Fruit fly (Drosophila melanogaster) whole organism, prepupa: ENCODE measurements around the gene x16.
A peak's percentile ranks its signal among the peaks of the same experiment; 100 is the strongest.

Experiments
- Blimp-1 ChIP-seq: fragments of 200-800 bp; sonication (Bioruptor generic); optimal IDR thresholded peaks from 3 replicates; lab custom pipeline; 2017; ENCODE audit warnings: missing biosample characterization, missing genetic modification characterization, mild to moderate bottlenecking, moderate library complexity, missing genetic modification reagents
- CG10631 ChIP-seq: fragments of 200-800 bp; sonication (Bioruptor generic); optimal IDR thresholded peaks from 2 replicates; lab custom pipeline; 2016; ENCODE audit warnings: missing biosample characterization, missing genetic modification characterization
- CG10669 ChIP-seq: fragments of 200-800 bp; sonication (Bioruptor generic); optimal IDR thresholded peaks from 3 replicates; lab custom pipeline; 2018; ENCODE audit warnings: missing biosample characterization, mild to moderate bottlenecking, missing genetic modification characterization, moderate library complexity
- CG11294 ChIP-seq: fragments of 200-800 bp; sonication (Bioruptor generic); IDR thresholded peaks from 2 replicates; pipeline ENCODE4 v1.3.6; 2022; ENCODE audit warnings: missing biosample characterization, missing genetic modification characterization
- CG11762 ChIP-seq: fragments of 200-800 bp; sonication (Bioruptor generic); optimal IDR thresholded peaks from 3 replicates; lab custom pipeline; 2016; ENCODE audit warnings: missing biosample characterization, missing genetic modification characterization; ENCODE audit not compliant: insufficient read depth
- CG11902 ChIP-seq: fragments of 200-800 bp; sonication (Bioruptor generic); optimal IDR thresholded peaks from 3 replicates; lab custom pipeline; 2016; ENCODE audit warnings: missing biosample characterization, missing genetic modification characterization
- CG1621 ChIP-seq: fragments of 200-800 bp; sonication (Bioruptor generic); optimal IDR thresholded peaks from 3 replicates; lab custom pipeline; 2018; ENCODE audit warnings: missing biosample characterization, mild to moderate bottlenecking, missing genetic modification characterization
- CG16779 ChIP-seq: fragments of 200-800 bp; sonication (Bioruptor generic); optimal IDR thresholded peaks from 3 replicates; lab custom pipeline; 2017; ENCODE audit warnings: missing biosample characterization, mild to moderate bottlenecking, missing genetic modification characterization
- CG3032 ChIP-seq: fragments of 200-800 bp; optimal IDR thresholded peaks from 2 replicates; lab custom pipeline; 2019; ENCODE audit warnings: missing biosample characterization, mild to moderate bottlenecking, missing genetic modification characterization, moderate library complexity
- CG31627 ChIP-seq: fragments of 200-800 bp; sonication (Bioruptor generic); optimal IDR thresholded peaks from 3 replicates; lab custom pipeline; 2016; ENCODE audit warnings: missing biosample characterization, missing genetic modification characterization
- CG32006 ChIP-seq: fragments of 200-800 bp; sonication (Bioruptor generic); optimal IDR thresholded peaks from 3 replicates; lab custom pipeline; 2017; ENCODE audit warnings: missing biosample characterization, mild to moderate bottlenecking, missing genetic modification characterization
- CG34406 ChIP-seq: fragments of 200-800 bp; sonication (Bioruptor generic); optimal IDR thresholded peaks from 3 replicates; lab custom pipeline; 2016; ENCODE audit warnings: missing biosample characterization, missing genetic modification characterization
- CG3919 ChIP-seq: fragments of 200-800 bp; sonication (Bioruptor generic); optimal IDR thresholded peaks from 3 replicates; lab custom pipeline; 2016; ENCODE audit warnings: missing biosample characterization, missing genetic modification characterization
- CG4318 ChIP-seq: fragments of 200-800 bp; sonication (Bioruptor generic); optimal IDR thresholded peaks from 3 replicates; lab custom pipeline; 2017; ENCODE audit warnings: missing biosample characterization, mild to moderate bottlenecking, missing genetic modification characterization
- CG6163 ChIP-seq: fragments of 200-800 bp; sonication (Bioruptor generic); IDR thresholded peaks from 3 replicates; pipeline ENCODE4 v1.3.6; 2022; ENCODE audit warnings: missing biosample characterization, missing genetic modification characterization
- CG6276 ChIP-seq: fragments of 200-800 bp; sonication (Bioruptor generic); optimal IDR thresholded peaks from 2 replicates; lab custom pipeline; 2017; ENCODE audit warnings: missing biosample characterization, mild to moderate bottlenecking, missing genetic modification characterization
- CG6792 ChIP-seq: fragments of 200-800 bp; sonication (Bioruptor generic); optimal IDR thresholded peaks from 3 replicates; lab custom pipeline; 2016; ENCODE audit warnings: missing biosample characterization, missing genetic modification characterization
- CG6854 ChIP-seq: fragments of 200-800 bp; sonication (Bioruptor generic); optimal IDR thresholded peaks from 2 replicates; lab custom pipeline; 2017; ENCODE audit warnings: missing biosample characterization, mild to moderate bottlenecking, missing genetic modification characterization
- CG7368 ChIP-seq: fragments of 200-800 bp; sonication (Bioruptor generic); optimal IDR thresholded peaks from 3 replicates; lab custom pipeline; 2016; ENCODE audit warnings: missing biosample characterization, missing genetic modification characterization
- CG8119 ChIP-seq: fragments of 200-800 bp; sonication (Bioruptor generic); IDR thresholded peaks from 3 replicates; pipeline ENCODE4 v1.3.6; 2022; ENCODE audit warnings: missing biosample characterization, missing genetic modification characterization
- Eip75B ChIP-seq: fragments of 200-800 bp; sonication (Bioruptor generic); optimal IDR thresholded peaks from 3 replicates; lab custom pipeline; 2016; ENCODE audit warnings: missing biosample characterization, missing genetic modification characterization
- Eip78C ChIP-seq: fragments of 200-800 bp; sonication (Bioruptor generic); peaks from one replicate; lab custom pipeline; 2016; ENCODE audit warnings: missing biosample characterization, missing genetic modification characterization
- Eip93F ChIP-seq: fragments of 200-800 bp; sonication (Bioruptor generic); optimal IDR thresholded peaks from 2 replicates; lab custom pipeline; 2016; ENCODE audit warnings: missing biosample characterization, mild to moderate bottlenecking, missing genetic modification characterization
- Ets21C ChIP-seq: fragments of 200-800 bp; sonication (Bioruptor generic); optimal IDR thresholded peaks from 3 replicates; lab custom pipeline; 2016; ENCODE audit warnings: missing biosample characterization, missing genetic modification characterization
- Ets96B ChIP-seq: fragments of 200-800 bp; optimal IDR thresholded peaks from 2 replicates; lab custom pipeline; 2019; ENCODE audit warnings: missing biosample characterization, mild to moderate bottlenecking, missing genetic modification characterization, moderate library complexity
- Gug ChIP-seq: fragments of 200-800 bp; sonication (Bioruptor generic); IDR thresholded peaks from 2 replicates; pipeline ENCODE4 v1.3.6; 2022; ENCODE audit warnings: missing biosample characterization, missing genetic modification characterization
- Hr38 ChIP-seq: sonication (Bioruptor generic); optimal IDR thresholded peaks from 2 replicates; lab custom pipeline; 2016; ENCODE audit warnings: missing biosample characterization, missing genetic modification characterization
- Hr4 ChIP-seq: fragments of 200-800 bp; sonication (Bioruptor generic); optimal IDR thresholded peaks from 3 replicates; lab custom pipeline; 2016; ENCODE audit warnings: missing biosample characterization, missing genetic modification characterization
- OdsH ChIP-seq: fragments of 200-800 bp; sonication (Bioruptor generic); optimal IDR thresholded peaks from 3 replicates; lab custom pipeline; 2016; ENCODE audit warnings: missing biosample characterization, missing genetic modification characterization
- Smox ChIP-seq: fragments of 200-800 bp; sonication (Bioruptor generic); optimal IDR thresholded peaks from 3 replicates; lab custom pipeline; 2016; ENCODE audit warnings: missing biosample characterization, missing genetic modification characterization
- Sox14 ChIP-seq: fragments of 200-800 bp; sonication (Bioruptor generic); optimal IDR thresholded peaks from 3 replicates; lab custom pipeline; 2016; ENCODE audit warnings: missing biosample characterization, missing genetic modification characterization
- Sox15 ChIP-seq: fragments of 200-800 bp; sonication (Bioruptor generic); optimal IDR thresholded peaks from 3 replicates; lab custom pipeline; 2016; ENCODE audit warnings: missing biosample characterization, missing genetic modification characterization
- achi ChIP-seq: fragments of 200-800 bp; sonication (Bioruptor generic); optimal IDR thresholded peaks from 3 replicates; lab custom pipeline; 2016; ENCODE audit warnings: missing biosample characterization, missing genetic modification characterization
- acj6 ChIP-seq: fragments of 200-800 bp; sonication (Bioruptor generic); optimal IDR thresholded peaks from 3 replicates; lab custom pipeline; 2016; ENCODE audit warnings: missing biosample characterization, missing genetic modification characterization
- cyc ChIP-seq: fragments of 200-800 bp; sonication (Bioruptor generic); optimal IDR thresholded peaks from 3 replicates; lab custom pipeline; 2016; ENCODE audit warnings: missing biosample characterization, missing genetic modification characterization
- dac ChIP-seq: fragments of 200-800 bp; sonication (Bioruptor generic); optimal IDR thresholded peaks from 2 replicates; lab custom pipeline; 2017; ENCODE audit warnings: missing biosample characterization, mild to moderate bottlenecking, missing genetic modification characterization
- dsx ChIP-seq: fragments of 200-800 bp; optimal IDR thresholded peaks from 3 replicates; lab custom pipeline; 2019; ENCODE audit warnings: missing biosample characterization, mild to moderate bottlenecking, missing genetic modification characterization, moderate library complexity; ENCODE audit not compliant: poor library complexity, severe bottlenecking
- eg ChIP-seq: fragments of 200-800 bp; sonication (Bioruptor generic); IDR thresholded peaks from 3 replicates; pipeline ENCODE4 v1.3.6; 2022; ENCODE audit warnings: missing biosample characterization, missing genetic modification characterization
- esn ChIP-seq: fragments of 200-800 bp; sonication (Bioruptor generic); optimal IDR thresholded peaks from 2 replicates; lab custom pipeline; 2016; ENCODE audit warnings: missing biosample characterization, mild to moderate bottlenecking, missing genetic modification characterization, moderate library complexity
- fd59A ChIP-seq: fragments of 200-800 bp; sonication (Bioruptor generic); optimal IDR thresholded peaks from 2 replicates; lab custom pipeline; 2017; ENCODE audit warnings: missing biosample characterization, mild to moderate bottlenecking, missing genetic modification characterization, missing genetic modification reagents
- fd85E ChIP-seq: fragments of 200-800 bp; sonication (Bioruptor generic); optimal IDR thresholded peaks from 3 replicates; lab custom pipeline; 2016; ENCODE audit warnings: missing biosample characterization, missing genetic modification characterization
- fkh ChIP-seq: fragments of 200-800 bp; sonication (Bioruptor generic); optimal IDR thresholded peaks from 3 replicates; lab custom pipeline; 2017; ENCODE audit warnings: missing biosample characterization, mild to moderate bottlenecking, missing genetic modification characterization, moderate library complexity
- lz ChIP-seq: fragments of 200-800 bp; sonication (Bioruptor generic); optimal IDR thresholded peaks from 3 replicates; lab custom pipeline; 2016; ENCODE audit warnings: missing biosample characterization, missing genetic modification characterization
- net ChIP-seq: fragments of 200-800 bp; sonication (Bioruptor generic); optimal IDR thresholded peaks from 3 replicates; lab custom pipeline; 2016; ENCODE audit warnings: missing biosample characterization, missing genetic modification characterization
- pdm3 ChIP-seq: fragments of 200-800 bp; sonication (Bioruptor generic); optimal IDR thresholded peaks from 3 replicates; lab custom pipeline; 2016; ENCODE audit warnings: missing biosample characterization, missing genetic modification characterization
- salr ChIP-seq, 2 experiments: fragments of 200-800 bp; sonication (Bioruptor generic); optimal IDR thresholded peaks; 3 replicates each; lab custom pipeline; 2016 to 2018; ENCODE audit warnings: missing biosample characterization in 2 of 2, missing genetic modification characterization in 2 of 2, mild to moderate bottlenecking in 1 of 2
- svp ChIP-seq: fragments of 200-800 bp; sonication (Bioruptor generic); peaks from one replicate; lab custom pipeline; 2016; ENCODE audit warnings: missing biosample characterization, missing genetic modification characterization
- topi ChIP-seq: fragments of 200-800 bp; sonication (Bioruptor generic); optimal IDR thresholded peaks from 3 replicates; lab custom pipeline; 2016; ENCODE audit warnings: missing biosample characterization, missing genetic modification characterization
- vri ChIP-seq: fragments of 200-800 bp; sonication (Bioruptor generic); optimal IDR thresholded peaks from 3 replicates; lab custom pipeline; 2016; ENCODE audit warnings: missing biosample characterization, mild to moderate bottlenecking, missing genetic modification characterization

x16 gene

DNA sequence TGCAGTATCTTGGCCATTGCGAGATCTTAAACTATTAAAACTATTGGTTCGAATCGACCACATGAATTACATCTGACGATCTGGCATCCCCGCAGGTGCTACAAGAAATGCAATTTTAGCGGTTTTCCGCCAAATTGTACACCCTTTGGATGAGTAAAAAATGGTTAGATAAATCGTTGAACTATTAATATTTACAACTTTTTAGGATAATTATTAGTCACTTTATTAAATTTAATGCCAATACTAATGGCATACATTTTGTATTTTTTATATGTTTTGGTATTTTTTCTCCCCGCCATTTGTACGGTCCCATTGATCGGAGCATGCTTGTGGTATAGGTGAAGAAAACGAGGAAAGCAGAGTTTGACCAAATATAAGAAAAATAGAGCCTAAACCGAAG lies 12.2 kb downstream of the x16 start, which contains the start of the genes Polr1F and Rat1:
Polr1F (minus strand) TSS at position 84 of the 400 bp plus-strand sequence.
Rat1 (plus strand) TSS at position 323 of the 400 bp plus-strand sequence.
- TF ChIP-seq esn (GFP tag; lab: Kevin White, UChicago), result peak; percentile 39
- no peak for TF ChIP-seq Eip93F (GFP tag; lab: Kevin White, UChicago)
- TF ChIP-seq achi (GFP tag; lab: Kevin White, UChicago), result no peak
- TF ChIP-seq CG31627 (GFP tag; lab: Kevin White, UChicago), result peak; percentile 47

- TF ChIP-seq Sox15 (GFP tag; lab: Kevin White, UChicago) (no peak), Blimp-1 (GFP tag; lab: Kevin White, UChicago) (no peak), fkh (GFP tag; lab: Kevin White, UChicago) (no peak), svp (GFP tag; lab: Kevin White, UChicago) (peak; percentile 5), Ets96B (tag; lab: Kevin White, UChicago) (peak; percentile 33), CG11902 (GFP tag; lab: Kevin White, UChicago) (no peak), esn (GFP tag; lab: Kevin White, UChicago) (no peak), net (GFP tag; lab: Kevin White, UChicago) (no peak), dsx (GFP tag; lab: Kevin White, UChicago) (peak; percentile 19), Eip75B (GFP tag; lab: Kevin White, UChicago) (no peak), CG8119 (GFP tag; lab: Robert Waterston, UW) (no peak), fd59A (GFP tag; lab: Kevin White, UChicago) (no peak), cyc (GFP tag; lab: Kevin White, UChicago) (no peak), CG7368 (GFP tag; lab: Kevin White, UChicago) (no peak), CG6163 (GFP tag; lab: Robert Waterston, UW) (no peak), eg (GFP tag; lab: Robert Waterston, UW) (no peak), CG3919 (no peak), CG6854 (GFP tag; lab: Kevin White, UChicago) (no peak), CG6792 (GFP tag; lab: Kevin White, UChicago) (no peak), Hr38 (GFP tag; lab: Kevin White, UChicago) (no peak), CG6276 (GFP tag; lab: Kevin White, UChicago) (peak; percentile 9), CG3032 (tag; lab: Kevin White, UChicago) (peak; percentile 20), CG32006 (GFP tag; lab: Kevin White, UChicago) (peak; percentile 55), fd85E (GFP tag; lab: Kevin White, UChicago) (no peak), CG1621 (tag; lab: Kevin White, UChicago) (no peak), Hr4 (GFP tag; lab: Kevin White, UChicago) (no peak), Eip93F (GFP tag; lab: Kevin White, UChicago) (no peak), CG34406 (GFP tag; lab: Kevin White, UChicago) (peak; percentile 31), lz (GFP tag; lab: Kevin White, UChicago) (no peak), CG10669 (peak; percentile 8), Eip78C (GFP tag; lab: Kevin White, UChicago) (peak; percentile 72), CG16779 (no peak), pdm3 (GFP tag; lab: Kevin White, UChicago) (no peak), topi (GFP tag; lab: Kevin White, UChicago) (no peak), OdsH (GFP tag; lab: Kevin White, UChicago) (peak; percentile 6), CG11762 (GFP tag; lab: Kevin White, UChicago) (no peak), salr (GFP tag; optimal IDR thresholded peaks at IDR 0.05; lab: Kevin White, UChicago) (peak in 1 of 2 experiments; percentile 25), achi (GFP tag; lab: Kevin White, UChicago) (peak; percentile 1), acj6 (peak; percentile 19), CG11294 (GFP tag; lab: Robert Waterston, UW) (no peak), CG31627 (GFP tag; lab: Kevin White, UChicago) (no peak), Smox (GFP tag; lab: Kevin White, UChicago) (no peak), CG10631 (GFP tag; lab: Kevin White, UChicago) (peak; percentile 20), vri (no peak), dac (GFP tag; lab: Kevin White, UChicago) (no peak), Gug (GFP tag; lab: Robert Waterston, UW) (no peak), Sox14 (GFP tag; lab: Kevin White, UChicago) (no peak), Ets21C (GFP tag; lab: Kevin White, UChicago) (no peak), CG4318 (GFP tag; lab: Kevin White, UChicago) (no peak)
Observed at dm6 chr2L:6874526-6875198, 45.3 kb downstream of the x16 start, which contains the start of gene Nlg2. Nlg2 (plus strand) TSS chr2L:6874900.
